Worm (Caenorhabditis elegans) whole organism, L2 larva: ENCODE data around the gene xbp-1.

Experiments used
- C34F6.9 ChIP-seq: fragments of 150-350 bp; optimal IDR thresholded peaks from 2 replicates; lab custom pipeline; 2014; ENCODE audit warnings: missing biosample characterization, missing genetic modification characterization
- F13H6.1 ChIP-seq: sonication (generic microtip); optimal IDR thresholded peaks from 2 replicates; lab custom pipeline; 2016; ENCODE audit warnings: missing genetic modification characterization, missing compliant biosample characterization
- R02D3.7 ChIP-seq: fragments of 150-350 bp; optimal IDR thresholded peaks from 2 replicates; lab custom pipeline; 2014; ENCODE audit warnings: missing biosample characterization, missing genetic modification characterization
- Y55F3AM.14 ChIP-seq: fragments of 200-800 bp; sonication (Bioruptor generic); optimal IDR thresholded peaks from 2 replicates; lab custom pipeline; 2018; ENCODE audit warnings: mild to moderate bottlenecking, missing genetic modification characterization, missing compliant biosample characterization
- ZK546.5 ChIP-seq: sonication (generic microtip); optimal IDR thresholded peaks from 2 replicates; lab custom pipeline; 2017; ENCODE audit warnings: missing biosample characterization, missing genetic modification characterization
- alr-1 ChIP-seq: fragments of 150-350 bp; optimal IDR thresholded peaks from 2 replicates; lab custom pipeline; 2014; ENCODE audit warnings: missing biosample characterization, missing genetic modification characterization
- ama-1 ChIP-seq: fragments of 150-350 bp; optimal IDR thresholded peaks from 2 replicates; lab custom pipeline; 2018; ENCODE audit warnings: inconsistent platforms
- blmp-1 ChIP-seq: sonication (generic microtip); optimal IDR thresholded peaks from 2 replicates; lab custom pipeline; 2017; ENCODE audit warnings: missing genetic modification characterization, mild to moderate bottlenecking, missing compliant biosample characterization, antibody characterized with exemption, moderate library complexity; ENCODE audit not compliant: insufficient read depth
- ceh-82 ChIP-seq: fragments of 150-350 bp; optimal IDR thresholded peaks from 2 replicates; lab custom pipeline; 2014; ENCODE audit warnings: missing biosample characterization, missing genetic modification characterization
- crh-2 ChIP-seq: sonication (generic microtip); optimal IDR thresholded peaks from 2 replicates; lab custom pipeline; 2017; ENCODE audit warnings: missing biosample characterization, missing genetic modification characterization
- egl-27 ChIP-seq: sonication (generic microtip); optimal IDR thresholded peaks from 3 replicates; lab custom pipeline; 2017; ENCODE audit warnings: missing biosample characterization, missing genetic modification reagents, missing genetic modification characterization
- elt-3 ChIP-seq: sonication (generic microtip); optimal IDR thresholded peaks from 2 replicates; lab custom pipeline; 2017; ENCODE audit warnings: missing biosample characterization, missing genetic modification characterization
- fos-1 ChIP-seq: fragments of 150-350 bp; optimal IDR thresholded peaks from 2 replicates; lab custom pipeline; 2014; ENCODE audit warnings: missing biosample characterization, missing genetic modification characterization
- gmeb-1 ChIP-seq: fragments of 150-350 bp; optimal IDR thresholded peaks from 2 replicates; lab custom pipeline; 2014; ENCODE audit warnings: missing biosample characterization, missing genetic modification characterization
- lin-11 ChIP-seq: fragments of 150-350 bp; sonication (generic microtip); optimal IDR thresholded peaks from 2 replicates; lab custom pipeline; 2014; ENCODE audit warnings: missing biosample characterization, missing genetic modification characterization, inconsistent platforms, mixed read lengths
- lin-13 ChIP-seq: fragments of 150-350 bp; optimal IDR thresholded peaks from 2 replicates; lab custom pipeline; 2014; ENCODE audit warnings: missing biosample characterization, missing genetic modification reagents, missing genetic modification characterization
- lin-39 ChIP-seq: fragments of 150-350 bp; optimal IDR thresholded peaks from 2 replicates; lab custom pipeline; 2014; ENCODE audit warnings: missing biosample characterization, missing genetic modification reagents, missing genetic modification characterization
- lsy-2 ChIP-seq, 2 experiments: fragments of 150-350 bp in 1 of 2; sonication (generic microtip) in 1 of 2; optimal IDR thresholded peaks; 2 replicates each; lab custom pipeline; 2014 to 2017; ENCODE audit warnings: missing biosample characterization in 2 of 2, missing genetic modification characterization in 2 of 2
- mab-5 ChIP-seq: fragments of 150-350 bp; optimal IDR thresholded peaks from 2 replicates; lab custom pipeline; 2014; ENCODE audit warnings: missing biosample characterization, missing genetic modification characterization
- mdl-1 ChIP-seq, 2 experiments: fragments of 150-350 bp in 1 of 2; sonication (generic microtip) in 1 of 2; optimal IDR thresholded peaks; 2 replicates each; lab custom pipeline; 2017; ENCODE audit warnings: missing biosample characterization in 2 of 2, missing genetic modification characterization in 2 of 2
- nhr-10 ChIP-seq: sonication (generic microtip); optimal IDR thresholded peaks from 2 replicates; lab custom pipeline; 2017; ENCODE audit warnings: missing biosample characterization, missing genetic modification characterization
- nhr-11 ChIP-seq: fragments of 150-350 bp; optimal IDR thresholded peaks from 2 replicates; lab custom pipeline; 2014; ENCODE audit warnings: missing biosample characterization, missing genetic modification characterization
- nhr-12 ChIP-seq: fragments of 150-350 bp; optimal IDR thresholded peaks from 2 replicates; lab custom pipeline; 2014; ENCODE audit warnings: missing biosample characterization, missing genetic modification characterization
- nhr-129 ChIP-seq: fragments of 150-350 bp; optimal IDR thresholded peaks from 2 replicates; lab custom pipeline; 2014; ENCODE audit warnings: missing biosample characterization, missing genetic modification characterization
- nhr-21 ChIP-seq: fragments of 150-350 bp; optimal IDR thresholded peaks from 2 replicates; lab custom pipeline; 2014; ENCODE audit warnings: missing biosample characterization, missing genetic modification characterization
- nhr-237 ChIP-seq: fragments of 150-350 bp; optimal IDR thresholded peaks from 2 replicates; lab custom pipeline; 2014; ENCODE audit warnings: missing biosample characterization, missing genetic modification characterization
- nhr-25 ChIP-seq: fragments of 150-350 bp; sonication (generic microtip); optimal IDR thresholded peaks from 3 replicates; lab custom pipeline; 2014; ENCODE audit warnings: missing biosample characterization, missing genetic modification characterization
- nhr-77 ChIP-seq: fragments of 150-350 bp; optimal IDR thresholded peaks from 2 replicates; lab custom pipeline; 2014; ENCODE audit warnings: missing biosample characterization, missing genetic modification characterization
- peb-1 ChIP-seq: fragments of 150-350 bp; optimal IDR thresholded peaks from 2 replicates; lab custom pipeline; 2014; ENCODE audit warnings: missing biosample characterization, missing genetic modification characterization
- sem-4 ChIP-seq: fragments of 150-350 bp; optimal IDR thresholded peaks from 2 replicates; lab custom pipeline; 2014; ENCODE audit warnings: missing biosample characterization, missing genetic modification reagents, missing genetic modification characterization
- skn-1 ChIP-seq: sonication (generic microtip); optimal IDR thresholded peaks from 2 replicates; lab custom pipeline; 2017; ENCODE audit warnings: missing biosample characterization, missing genetic modification characterization
- sma-9 ChIP-seq, 2 experiments: fragments of 150-350 bp in 1 of 2; sonication (generic microtip) in 1 of 2; optimal IDR thresholded peaks; 2 replicates each; lab custom pipeline; 2014 to 2016; ENCODE audit warnings: missing genetic modification characterization in 2 of 2, mild to moderate bottlenecking in 1 of 2, missing biosample characterization in 1 of 2, missing compliant biosample characterization in 1 of 2, missing genetic modification reagents in 1 of 2, moderate library complexity in 1 of 2
- snpc-4 ChIP-seq: fragments of 150-350 bp; optimal IDR thresholded peaks from 2 replicates; lab custom pipeline; 2014; ENCODE audit warnings: missing biosample characterization, missing genetic modification characterization
- unc-39 ChIP-seq: fragments of 150-350 bp; optimal IDR thresholded peaks from 2 replicates; lab custom pipeline; 2014; ENCODE audit warnings: missing biosample characterization, missing genetic modification characterization
- unc-55 ChIP-seq: fragments of 150-350 bp; sonication (generic microtip); optimal IDR thresholded peaks from 3 replicates; lab custom pipeline; 2014; ENCODE audit warnings: missing biosample characterization, missing genetic modification reagents, missing genetic modification characterization
- unc-62 ChIP-seq: fragments of 150-350 bp; optimal IDR thresholded peaks from 2 replicates; lab custom pipeline; 2014; ENCODE audit warnings: missing biosample characterization, missing genetic modification reagents, missing genetic modification characterization
- zag-1 ChIP-seq: fragments of 150-350 bp; optimal IDR thresholded peaks from 2 replicates; lab custom pipeline; 2014; ENCODE audit warnings: missing biosample characterization, missing genetic modification characterization
- ztf-1 ChIP-seq: fragments of 200-800 bp; sonication (Bioruptor generic); conservative IDR thresholded peaks from 2 replicates; pipeline ENCODE4 v1.3.6; 2022; ENCODE audit warnings: missing genetic modification characterization, missing compliant biosample characterization
- ztf-11 ChIP-seq: sonication (generic microtip); optimal IDR thresholded peaks from 2 replicates; lab custom pipeline; 2017; ENCODE audit warnings: missing biosample characterization, missing genetic modification characterization
- ztf-4 ChIP-seq: fragments of 150-350 bp; optimal IDR thresholded peaks from 2 replicates; lab custom pipeline; 2014; ENCODE audit warnings: missing biosample characterization, missing genetic modification characterization

Gene xbp-1

ce11 chrIII:4209188-4209587 is 15.6 kb downstream of the xbp-1 start, which contains the start of gene phlp-2:
Gene phlp-2 (plus strand): TSS chrIII:4209488.
- TF ChIP-seq sem-4 (no peak), nhr-10 (tag; lab: Kevin White, UChicago) (no peak), alr-1 (tag; lab: Kevin White, UChicago) (no peak), nhr-77 (tag; lab: Kevin White, UChicago) (no peak), zag-1 (no peak), ztf-1 (no peak), nhr-12 (tag; lab: Kevin White, UChicago) (no peak), unc-39 (tag; lab: Kevin White, UChicago) (no peak), sma-9 (GFP tag; optimal IDR thresholded peaks at IDR 0.05; lab: Kevin White, UChicago) (no peak), sma-9 (tag; optimal IDR thresholded peaks at IDR 0.05; lab: Kevin White, UChicago) (no peak), lin-11 (no peak), ceh-82 (tag; lab: Kevin White, UChicago) (no peak), R02D3.7 (tag; lab: Kevin White, UChicago) (no peak), C34F6.9 (no peak), nhr-129 (no peak), F13H6.1 (tag; lab: Kevin White, UChicago) (no peak)

DNA sequence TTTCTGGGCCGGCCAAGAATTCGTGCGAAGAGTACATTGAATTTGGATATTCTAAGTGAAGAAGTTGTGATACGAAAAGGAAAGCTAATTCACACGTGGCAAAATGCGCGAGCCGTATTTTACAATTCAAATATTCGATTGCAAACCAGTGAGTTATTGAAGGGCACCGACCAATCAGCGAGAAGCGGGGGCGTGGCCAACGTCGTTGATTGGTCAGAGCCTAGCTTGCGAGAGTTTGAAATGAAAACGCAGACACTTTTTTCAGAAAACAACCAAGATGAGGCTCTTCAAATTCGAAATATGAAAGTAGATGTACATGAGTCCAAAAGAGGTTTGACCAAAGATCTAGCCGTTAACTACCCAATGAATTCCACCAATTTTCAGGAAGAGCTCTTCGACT is 17.1 kb downstream of the xbp-1 start:
- TF ChIP-seq mab-5 (tag; lab: Kevin White, UChicago) (no peak), nhr-10 (tag; lab: Kevin White, UChicago) (no peak), lin-13 (GFP tag; lab: Kevin White, UChicago) (no peak), zag-1 (no peak), ZK546.5 (tag; lab: Kevin White, UChicago) (no peak), nhr-129 (no peak), F13H6.1 (tag; lab: Kevin White, UChicago) (no peak), fos-1 (no peak), nhr-25 (tag; lab: Kevin White, UChicago) (no peak), blmp-1 (tag; lab: Kevin White, UChicago) (no peak), gmeb-1 (tag; lab: Kevin White, UChicago) (no peak), nhr-11 (tag; lab: Kevin White, UChicago) (no peak), lin-39 (tag; lab: Kevin White, UChicago) (no peak)

ce11 chrIII:4220864-4221263 is 27.3 kb downstream of the xbp-1 start:
- TF ChIP-seq blmp-1 (tag; lab: Kevin White, UChicago) = no peak
- TF ChIP-seq C34F6.9 = peak; percentile 39
- no peak for TF ChIP-seq fos-1
- no peak for TF ChIP-seq egl-27
- no peak for TF ChIP-seq zag-1
- TF ChIP-seq R02D3.7 (tag; lab: Kevin White, UChicago) = no peak
- no peak for TF ChIP-seq unc-62 (GFP tag; lab: Kevin White, UChicago)
- TF ChIP-seq nhr-21 (tag; lab: Kevin White, UChicago) = no peak
- TF ChIP-seq unc-39 (tag; lab: Kevin White, UChicago) = no peak
- no peak for TF ChIP-seq nhr-12 (tag; lab: Kevin White, UChicago)
- peak; percentile 5 for TF ChIP-seq crh-2 (tag; lab: Kevin White, UChicago)
- TF ChIP-seq nhr-25 (tag; lab: Kevin White, UChicago) = no peak
- TF ChIP-seq lsy-2 (tag; optimal IDR thresholded peaks at IDR 0.05; lab: Kevin White, UChicago) = peak in 1 of 2 experiments; percentile 27
- TF ChIP-seq F13H6.1 (tag; lab: Kevin White, UChicago) = no peak
- TF ChIP-seq alr-1 (tag; lab: Kevin White, UChicago) = no peak
- TF ChIP-seq sma-9 (GFP tag; optimal IDR thresholded peaks at IDR 0.05; lab: Kevin White, UChicago) = no peak
- TF ChIP-seq sma-9 (tag; optimal IDR thresholded peaks at IDR 0.05; lab: Kevin White, UChicago) = no peak

DNA sequence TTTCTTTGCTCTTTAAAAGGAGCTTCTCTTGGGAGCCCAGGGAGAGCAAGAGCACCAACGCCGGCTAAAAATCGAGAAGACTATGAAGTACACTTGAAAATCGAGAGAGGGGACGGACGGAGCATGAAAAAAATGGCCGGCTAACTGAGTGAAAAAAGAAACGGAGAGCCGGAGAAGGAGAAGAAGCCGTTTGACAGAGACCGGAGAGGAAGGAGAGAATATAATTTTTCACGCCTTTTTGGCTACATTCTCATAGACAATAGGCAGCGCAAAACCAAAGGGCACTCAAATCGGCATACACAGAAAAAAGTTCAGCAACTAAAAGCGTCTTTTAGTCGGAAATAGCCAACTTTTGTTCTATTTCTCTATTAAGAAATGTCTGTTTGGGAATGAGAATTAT is 27.9 kb downstream of the xbp-1 start:
- TF ChIP-seq C34F6.9 (no peak), mdl-1 (tag; optimal IDR thresholded peaks at IDR 0.05; lab: Kevin White, UChicago) (peak in 1 of 2 experiments; percentile 16), nhr-10 (tag; lab: Kevin White, UChicago) (no peak)

DNA sequence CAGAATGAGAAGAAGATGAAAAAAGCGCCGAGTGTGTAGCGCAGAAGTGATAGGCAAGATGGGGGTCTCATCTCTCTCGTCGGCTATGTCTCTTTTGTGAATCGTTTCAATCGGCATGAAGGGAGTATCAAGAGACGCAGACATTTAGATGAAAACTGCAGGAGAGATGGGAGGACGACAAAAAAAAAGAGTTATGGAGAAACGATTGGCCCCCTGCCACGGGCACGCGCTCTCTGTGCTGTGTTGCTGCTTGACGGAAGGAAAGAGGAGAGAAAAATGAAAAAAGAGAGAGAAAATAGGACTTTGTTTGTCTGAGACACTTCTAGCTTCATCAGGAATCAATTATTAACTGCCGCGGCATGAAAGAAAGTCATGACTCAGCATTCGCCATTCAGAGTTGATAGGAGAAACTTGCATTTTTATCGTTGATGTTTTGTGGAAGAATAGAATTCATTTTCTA is 30.1 kb downstream of the xbp-1 start:
- TF ChIP-seq nhr-11 (tag; lab: Kevin White, UChicago) = peak; percentile 42
- TF ChIP-seq skn-1 (tag; lab: Kevin White, UChicago) = peak; percentile 28
- TF ChIP-seq mab-5 (tag; lab: Kevin White, UChicago) = peak; percentile 86
- no peak for TF ChIP-seq blmp-1 (tag; lab: Kevin White, UChicago)
- TF ChIP-seq unc-55 (GFP tag; lab: Kevin White, UChicago) = peak; percentile 88
- TF ChIP-seq ztf-4 (tag; lab: Kevin White, UChicago) = peak; percentile 84
- peak; percentile 82 for TF ChIP-seq sem-4
- peak; percentile 70 to 88 for TF ChIP-seq lsy-2 (tag; optimal IDR thresholded peaks at IDR 0.05; lab: Kevin White, UChicago)
- TF ChIP-seq C34F6.9 = peak; percentile 96
- no peak for TF ChIP-seq elt-3 (tag; lab: Kevin White, UChicago)
- TF ChIP-seq nhr-77 (tag; lab: Kevin White, UChicago) = no peak
- no peak for TF ChIP-seq nhr-237
- TF ChIP-seq snpc-4 = peak; percentile 71
- no peak for TF ChIP-seq unc-39 (tag; lab: Kevin White, UChicago)
- no peak for TF ChIP-seq peb-1 (tag; lab: Kevin White, UChicago)
- TF ChIP-seq nhr-129 = peak; percentile 95
- TF ChIP-seq unc-62 (GFP tag; lab: Kevin White, UChicago) = no peak
- peak; percentile 94 for TF ChIP-seq fos-1
- peak; percentile 52 for TF ChIP-seq nhr-21 (tag; lab: Kevin White, UChicago)
- no peak for TF ChIP-seq ztf-1
- TF ChIP-seq ama-1 = no peak
- TF ChIP-seq nhr-25 (tag; lab: Kevin White, UChicago) = peak; percentile 11
- TF ChIP-seq gmeb-1 (tag; lab: Kevin White, UChicago) = peak; percentile 35
- TF ChIP-seq R02D3.7 (tag; lab: Kevin White, UChicago) = no peak
- TF ChIP-seq crh-2 (tag; lab: Kevin White, UChicago) = peak; percentile 95
- TF ChIP-seq nhr-12 (tag; lab: Kevin White, UChicago) = no peak
- peak; percentile 82 for TF ChIP-seq egl-27
- TF ChIP-seq Y55F3AM.14 = peak; percentile 52
- no peak for TF ChIP-seq ztf-11 (tag; lab: Kevin White, UChicago)
